Worm (Caenorhabditis elegans) whole organism, L1 larva: ENCODE data around the gene oma-2.

Experiments used
- F16B12.6 ChIP-seq: fragments of 150-350 bp; optimal IDR thresholded peaks from 2 replicates; lab custom pipeline; 2014; ENCODE audit warnings: missing biosample characterization, missing genetic modification characterization
- lin-39 ChIP-seq: fragments of 150-350 bp; optimal IDR thresholded peaks from 2 replicates; lab custom pipeline; 2014; ENCODE audit warnings: missing biosample characterization, missing genetic modification reagents, missing genetic modification characterization
- nhr-237 ChIP-seq: fragments of 150-350 bp; optimal IDR thresholded peaks from 2 replicates; lab custom pipeline; 2014; ENCODE audit warnings: missing biosample characterization, missing genetic modification characterization
- nhr-47 ChIP-seq: sonication (generic microtip); optimal IDR thresholded peaks from 2 replicates; lab custom pipeline; 2016; ENCODE audit warnings: mild to moderate bottlenecking, missing genetic modification characterization, moderate library complexity, missing compliant biosample characterization
- tbx-2 ChIP-seq: sonication (generic microtip); optimal IDR thresholded peaks from 2 replicates; lab custom pipeline; 2016; ENCODE audit warnings: missing genetic modification characterization, missing compliant biosample characterization
- unc-30 ChIP-seq: sonication (generic microtip); optimal IDR thresholded peaks from 2 replicates; lab custom pipeline; 2017; ENCODE audit warnings: missing biosample characterization, missing genetic modification characterization
- ztf-4 ChIP-seq: fragments of 150-350 bp; optimal IDR thresholded peaks from 2 replicates; lab custom pipeline; 2014; ENCODE audit warnings: missing biosample characterization, missing genetic modification characterization

DNA sequence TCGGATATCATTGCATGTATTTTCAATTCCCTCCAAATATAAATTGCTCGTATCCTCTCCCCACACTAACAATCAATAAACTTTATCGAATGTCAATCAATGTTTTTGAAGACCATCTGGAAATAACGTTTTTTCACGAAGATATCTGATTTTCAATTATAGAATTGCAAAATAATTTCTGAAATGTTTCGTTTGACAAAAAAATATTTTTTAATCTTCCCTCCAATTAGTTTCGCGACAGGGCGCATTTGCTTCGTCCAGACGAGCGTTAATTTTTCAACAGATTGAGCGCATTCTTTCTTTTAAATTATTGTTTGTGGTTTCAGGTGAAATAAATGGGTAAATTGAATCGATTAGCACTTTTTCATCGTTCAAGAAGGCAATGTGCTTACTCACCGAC, 1.9 kb downstream of the oma-2 start, which contains the start of gene vars-1:
- TF ChIP-seq lin-39: peak; percentile 6
- TF ChIP-seq nhr-237 (tag; lab: Kevin White, UChicago): no peak
- peak; percentile 52 for TF ChIP-seq F16B12.6
- no peak for TF ChIP-seq unc-30
- peak; percentile 66 for TF ChIP-seq tbx-2
- peak; percentile 70 for TF ChIP-seq nhr-47 (tag; lab: Kevin White, UChicago)
- TF ChIP-seq ztf-4 (tag; lab: Kevin White, UChicago): no peak
